Worm (Caenorhabditis elegans) whole organism, young adult: Measurements from ENCODE around the gene asb-1.

Source experiments
- B0035.1 ChIP-seq: sonication (generic microtip); optimal IDR thresholded peaks from 2 replicates; lab custom pipeline; 2016; ENCODE audit warnings: missing genetic modification characterization, mild to moderate bottlenecking, missing compliant biosample characterization, missing genotype, missing genetic modification reagents
- C17E4.6 ChIP-seq: fragments of 200-800 bp; sonication (Bioruptor generic); IDR thresholded peaks from 2 replicates; pipeline ENCODE4 v1.3.6; 2022; ENCODE audit warnings: missing genetic modification reagents, missing genetic modification characterization, missing compliant biosample characterization
- D2030.7 ChIP-seq: fragments of 200-800 bp; sonication (Bioruptor generic); IDR thresholded peaks from 2 replicates; pipeline ENCODE4 v1.3.6; 2022; ENCODE audit warnings: missing genetic modification reagents, missing genetic modification characterization, missing compliant biosample characterization
- F23B12.7 ChIP-seq: sonication (generic microtip); optimal IDR thresholded peaks from 2 replicates; lab custom pipeline; 2017; ENCODE audit warnings: missing genetic modification characterization, mild to moderate bottlenecking, missing compliant biosample characterization, antibody characterized with exemption, moderate library complexity; ENCODE audit not compliant: insufficient read depth
- F37B4.10 ChIP-seq: fragments of 200-800 bp; sonication (Bioruptor generic); IDR thresholded peaks from 2 replicates; pipeline ENCODE4 v1.3.6; 2022; ENCODE audit warnings: missing genetic modification characterization, missing compliant biosample characterization
- F39B2.1 ChIP-seq: fragments of 200-800 bp; sonication (Bioruptor generic); IDR thresholded peaks from 2 replicates; pipeline ENCODE4 v1.3.6; 2022; ENCODE audit warnings: missing genetic modification reagents, missing genetic modification characterization, missing compliant biosample characterization
- F57C9.4 ChIP-seq: sonication (generic microtip); optimal IDR thresholded peaks from 2 replicates; lab custom pipeline; 2017; ENCODE audit warnings: mild to moderate bottlenecking, missing genetic modification characterization, missing compliant biosample characterization
- K12H6.12 ChIP-seq: fragments of 200-800 bp; sonication (Bioruptor generic); optimal IDR thresholded peaks from 2 replicates; lab custom pipeline; 2018; ENCODE audit warnings: mild to moderate bottlenecking, missing genetic modification characterization, missing compliant biosample characterization
- T26A5.8 ChIP-seq: sonication (generic microtip); optimal IDR thresholded peaks from 2 replicates; lab custom pipeline; 2016; ENCODE audit warnings: missing genetic modification characterization, missing compliant biosample characterization
- Y53G8AR.9 ChIP-seq: fragments of 200-800 bp; sonication (Bioruptor generic); conservative IDR thresholded peaks from 2 replicates; pipeline ENCODE4 v1.3.6; 2022; ENCODE audit warnings: missing genetic modification reagents, missing genetic modification characterization, missing compliant biosample characterization
- Y67H2A.10 ChIP-seq: fragments of 200-800 bp; sonication (Bioruptor generic); conservative IDR thresholded peaks from 2 replicates; pipeline ENCODE4 v1.3.6; 2022; ENCODE audit warnings: missing genetic modification reagents, missing genetic modification characterization, missing compliant biosample characterization
- ama-1 ChIP-seq, 3 experiments: fragments of 150-350 bp in 1 of 3; sonication (generic microtip) in 2 of 3; optimal IDR thresholded peaks; 2 replicates each; lab custom pipeline; 2014 to 2018; ENCODE audit warnings: missing biosample characterization in 2 of 3, missing genetic modification characterization in 2 of 3, missing genetic modification reagents in 2 of 3
- aptf-3 ChIP-seq: fragments of 200-800 bp; sonication (Bioruptor generic); IDR thresholded peaks from 2 replicates; pipeline ENCODE4 v1.3.6; 2022; ENCODE audit warnings: missing genetic modification characterization, missing compliant biosample characterization
- athp-1 ChIP-seq: sonication (generic microtip); optimal IDR thresholded peaks from 2 replicates; lab custom pipeline; 2017; ENCODE audit warnings: mild to moderate bottlenecking, missing genetic modification characterization, missing compliant biosample characterization
- attf-5 ChIP-seq: fragments of 200-800 bp; sonication (Bioruptor generic); optimal IDR thresholded peaks from 2 replicates; lab custom pipeline; 2018; ENCODE audit warnings: mild to moderate bottlenecking, missing genetic modification characterization, missing compliant biosample characterization
- bed-2 ChIP-seq: fragments of 200-800 bp; sonication (Bioruptor generic); IDR thresholded peaks from 2 replicates; pipeline ENCODE4 v1.3.6; 2022; ENCODE audit warnings: missing genetic modification reagents, missing genetic modification characterization, missing compliant biosample characterization
- ceh-27 ChIP-seq: fragments of 200-800 bp; sonication (Bioruptor generic); optimal IDR thresholded peaks from 2 replicates; lab custom pipeline; 2018; ENCODE audit warnings: mild to moderate bottlenecking, missing genetic modification characterization, moderate library complexity, missing compliant biosample characterization
- ceh-79 ChIP-seq: sonication (generic microtip); optimal IDR thresholded peaks from 2 replicates; lab custom pipeline; 2017; ENCODE audit warnings: mild to moderate bottlenecking, missing genetic modification characterization, missing compliant biosample characterization
- ceh-91 ChIP-seq: fragments of 200-800 bp; sonication (Bioruptor generic); IDR thresholded peaks from 2 replicates; pipeline ENCODE4 v1.3.6; 2022; ENCODE audit warnings: missing genetic modification reagents, missing genetic modification characterization, missing compliant biosample characterization
- die-1 ChIP-seq: sonication (generic microtip); optimal IDR thresholded peaks from 2 replicates; lab custom pipeline; 2016; ENCODE audit warnings: missing genotype, mild to moderate bottlenecking, missing genetic modification characterization, missing compliant biosample characterization
- egl-44 ChIP-seq: fragments of 200-800 bp; sonication (Bioruptor generic); IDR thresholded peaks from 2 replicates; pipeline ENCODE4 v1.3.6; 2022; ENCODE audit warnings: missing genetic modification reagents, missing genetic modification characterization, missing compliant biosample characterization
- ekl-4 ChIP-seq: fragments of 200-800 bp; sonication (Bioruptor generic); IDR thresholded peaks from 2 replicates; pipeline ENCODE4 v1.3.6; 2022; ENCODE audit warnings: missing genetic modification reagents, missing genetic modification characterization, missing compliant biosample characterization
- ets-4 ChIP-seq: fragments of 200-800 bp; sonication (Bioruptor generic); optimal IDR thresholded peaks from 2 replicates; lab custom pipeline; 2018; ENCODE audit warnings: mild to moderate bottlenecking, missing genetic modification characterization, missing compliant biosample characterization
- hrde-1 ChIP-seq: sonication (generic microtip); optimal IDR thresholded peaks from 2 replicates; lab custom pipeline; 2016; ENCODE audit warnings: missing genetic modification characterization, mild to moderate bottlenecking, missing compliant biosample characterization, moderate library complexity, missing genotype, missing genetic modification reagents, borderline replicate concordance
- lag-1 ChIP-seq: fragments of 200-800 bp; sonication (Bioruptor generic); IDR thresholded peaks from 2 replicates; pipeline ENCODE4 v1.3.6; 2022; ENCODE audit warnings: missing genetic modification reagents, missing genetic modification characterization, missing compliant biosample characterization
- lsl-1 ChIP-seq: fragments of 200-800 bp; sonication (Bioruptor generic); optimal IDR thresholded peaks from 2 replicates; lab custom pipeline; 2018; ENCODE audit warnings: mild to moderate bottlenecking, missing genetic modification characterization, moderate library complexity, missing compliant biosample characterization
- lsy-27 ChIP-seq: sonication (generic microtip); optimal IDR thresholded peaks from 2 replicates; lab custom pipeline; 2017; ENCODE audit warnings: missing genetic modification characterization, mild to moderate bottlenecking, missing compliant biosample characterization, antibody characterized with exemption, missing genotype, borderline replicate concordance; ENCODE audit not compliant: insufficient read depth
- madf-6 ChIP-seq: fragments of 200-800 bp; sonication (Bioruptor generic); IDR thresholded peaks from 2 replicates; pipeline ENCODE4 v1.3.6; 2022; ENCODE audit warnings: missing genetic modification reagents, missing genetic modification characterization, missing compliant biosample characterization
- mcd-1 ChIP-seq: fragments of 200-800 bp; sonication (Bioruptor generic); IDR thresholded peaks from 2 replicates; pipeline ENCODE4 v1.3.6; 2022; ENCODE audit warnings: missing genetic modification reagents, missing genetic modification characterization, missing compliant biosample characterization
- mel-28 ChIP-seq: sonication (generic microtip); optimal IDR thresholded peaks from 2 replicates; lab custom pipeline; 2016; ENCODE audit warnings: borderline replicate concordance, mild to moderate bottlenecking, missing genetic modification characterization, missing compliant biosample characterization
- mes-4 ChIP-seq: sonication (generic microtip); optimal IDR thresholded peaks from 2 replicates; lab custom pipeline; 2016; ENCODE audit warnings: missing genotype, missing genetic modification characterization, missing compliant biosample characterization
- mxl-1 ChIP-seq: sonication (generic microtip); optimal IDR thresholded peaks from 2 replicates; lab custom pipeline; 2016; ENCODE audit warnings: missing genetic modification characterization, missing compliant biosample characterization
- nfyb-1 ChIP-seq: fragments of 200-800 bp; sonication (Bioruptor generic); IDR thresholded peaks from 2 replicates; pipeline ENCODE4 v1.3.6; 2022; ENCODE audit warnings: missing genetic modification reagents, missing genetic modification characterization, missing compliant biosample characterization
- nhr-80 ChIP-seq: sonication (generic microtip); optimal IDR thresholded peaks from 2 replicates; lab custom pipeline; 2016; ENCODE audit warnings: missing genetic modification characterization, missing compliant biosample characterization
- rcor-1 ChIP-seq: fragments of 200-800 bp; sonication (Bioruptor generic); IDR thresholded peaks from 2 replicates; pipeline ENCODE4 v1.3.6; 2022; ENCODE audit warnings: missing genetic modification reagents, missing genetic modification characterization, missing compliant biosample characterization
- rec-8 ChIP-seq, 2 experiments: sonication (generic microtip); optimal IDR thresholded peaks; 2 replicates each; lab custom pipeline; 2016; ENCODE audit warnings: mild to moderate bottlenecking in 2 of 2, missing genetic modification characterization in 2 of 2, missing genetic modification reagents in 2 of 2, missing genotype in 2 of 2, missing biosample characterization in 1 of 2, missing compliant biosample characterization in 1 of 2, moderate library complexity in 1 of 2
- sdz-38 ChIP-seq: sonication (generic microtip); optimal IDR thresholded peaks from 2 replicates; lab custom pipeline; 2016; ENCODE audit warnings: missing genotype, missing genetic modification characterization, missing compliant biosample characterization
- snpc-1.1 ChIP-seq: sonication (generic microtip); optimal IDR thresholded peaks from 2 replicates; lab custom pipeline; 2017; ENCODE audit warnings: missing genetic modification characterization, mild to moderate bottlenecking, missing compliant biosample characterization, antibody characterized with exemption, moderate library complexity, missing genotype, missing genetic modification reagents; ENCODE audit not compliant: insufficient read depth
- snpc-4 ChIP-seq, 5 experiments: fragments of 150-350 bp in 1 of 5; sonication (generic microtip) in 4 of 5; optimal IDR thresholded peaks; 2 replicates each; lab custom pipeline; 2014 to 2018; ENCODE audit warnings: missing genetic modification characterization in 5 of 5, missing biosample characterization in 3 of 5, antibody characterized with exemption in 2 of 5, mild to moderate bottlenecking in 2 of 5, missing compliant biosample characterization in 2 of 5, missing genotype in 2 of 5, moderate library complexity in 2 of 5, missing genetic modification reagents in 1 of 5
- sptf-2 ChIP-seq: fragments of 200-800 bp; sonication (Bioruptor generic); optimal IDR thresholded peaks from 2 replicates; lab custom pipeline; 2018; ENCODE audit warnings: mild to moderate bottlenecking, missing genetic modification characterization, missing compliant biosample characterization
- tbp1 ChIP-seq: fragments of 200-800 bp; sonication (Bioruptor generic); optimal IDR thresholded peaks from 2 replicates; lab custom pipeline; 2018; ENCODE audit warnings: mild to moderate bottlenecking, missing genetic modification characterization, missing compliant biosample characterization
- tlf-1 ChIP-seq: fragments of 200-800 bp; sonication (Bioruptor generic); optimal IDR thresholded peaks from 2 replicates; lab custom pipeline; 2018; ENCODE audit warnings: mild to moderate bottlenecking, missing genetic modification characterization, missing compliant biosample characterization
- unc-130 ChIP-seq: sonication (generic microtip); optimal IDR thresholded peaks from 2 replicates; lab custom pipeline; 2016; ENCODE audit warnings: missing genetic modification reagents, missing genetic modification characterization, missing compliant biosample characterization
- xnd-1 ChIP-seq: sonication (generic microtip); optimal IDR thresholded peaks from 2 replicates; lab custom pipeline; 2016; ENCODE audit warnings: missing genotype, missing genetic modification reagents, missing genetic modification characterization, missing compliant biosample characterization
- ztf-18 ChIP-seq: sonication (generic microtip); optimal IDR thresholded peaks from 2 replicates; lab custom pipeline; 2016; ENCODE audit warnings: missing genotype, mild to moderate bottlenecking, missing genetic modification characterization, missing compliant biosample characterization
- ztf-22 ChIP-seq: fragments of 200-800 bp; sonication (Bioruptor generic); optimal IDR thresholded peaks from 2 replicates; lab custom pipeline; 2018; ENCODE audit warnings: mild to moderate bottlenecking, missing genetic modification characterization, moderate library complexity, missing compliant biosample characterization
- ztf-25 ChIP-seq: fragments of 200-800 bp; sonication (Bioruptor generic); IDR thresholded peaks from 2 replicates; pipeline ENCODE4 v1.3.6; 2022; ENCODE audit warnings: missing genetic modification reagents, missing genetic modification characterization, missing compliant biosample characterization

The asb-1 gene

DNA sequence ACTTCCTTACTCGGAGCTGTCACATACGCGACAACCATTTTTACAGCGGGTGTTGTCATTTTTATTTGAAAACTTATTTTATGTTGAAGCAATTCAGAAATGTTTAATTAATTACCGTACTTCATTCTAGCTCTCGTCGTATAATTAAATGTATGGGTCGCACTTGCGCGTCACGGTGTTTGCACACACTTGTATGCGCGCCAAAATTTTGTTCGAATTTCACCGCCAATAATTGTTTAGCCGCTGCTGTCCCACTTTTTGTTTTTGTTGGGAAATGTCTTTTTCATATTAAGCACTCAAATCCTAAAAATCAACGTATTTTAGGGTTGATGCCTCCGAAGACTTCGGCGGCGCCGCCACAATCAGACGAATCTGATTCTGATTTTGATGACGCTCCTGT, 8.4 kb downstream of the asb-1 start, which contains the start of the genes F35G12.7 and smc-4 (continued):
- peak; percentile 66 for TF ChIP-seq ekl-4 (GFP tag; lab: Robert Waterston, UW)
- TF ChIP-seq ztf-18 (tag; lab: Kevin White, UChicago): peak; percentile 19
- peak; percentile 63 for TF ChIP-seq xnd-1
- TF ChIP-seq lsy-27 (tag; lab: Kevin White, UChicago): no peak
- no peak for TF ChIP-seq mes-4
- TF ChIP-seq nfyb-1: peak; percentile 67
- TF ChIP-seq hrde-1: no peak
- no peak for TF ChIP-seq F39B2.1 (GFP tag; lab: Robert Waterston, UW)
- no peak for TF ChIP-seq ztf-22
- TF ChIP-seq mxl-1 (tag; lab: Kevin White, UChicago): no peak
- TF ChIP-seq rcor-1 (GFP tag; lab: Robert Waterston, UW): peak; percentile 40; the same call in 1 of the 2 replicates
- TF ChIP-seq T26A5.8: no peak
- peak; percentile 21 for TF ChIP-seq snpc-1.1 (tag; lab: Kevin White, UChicago)
- no peak for TF ChIP-seq nhr-80 (tag; lab: Kevin White, UChicago)
- TF ChIP-seq lsl-1 (GFP tag; lab: Kevin White, UChicago): peak; percentile 69
- no peak for TF ChIP-seq egl-44 (GFP tag; lab: Robert Waterston, UW)
- peak; percentile 30 for TF ChIP-seq tbp1
- no peak for TF ChIP-seq ama-1 (optimal IDR thresholded peaks at IDR 0.05; lab: Kevin White, UChicago)
- no peak for TF ChIP-seq ama-1 (GFP tag; optimal IDR thresholded peaks at IDR 0.05; lab: Kevin White, UChicago)
- TF ChIP-seq sdz-38 (tag; lab: Kevin White, UChicago): no peak
- no peak for TF ChIP-seq aptf-3 (GFP tag; lab: Robert Waterston, UW)
- TF ChIP-seq lag-1: no peak
- no peak for TF ChIP-seq K12H6.12
- TF ChIP-seq snpc-4 (GFP tag; optimal IDR thresholded peaks at IDR 0.05; lab: Kevin White, UChicago): no peak
- peak in 2 of 4 experiments; percentile 7 to 23 for TF ChIP-seq snpc-4 (tag; optimal IDR thresholded peaks at IDR 0.05; lab: Kevin White, UChicago)
- TF ChIP-seq attf-5 (GFP tag; lab: Kevin White, UChicago): peak; percentile 21
- peak; percentile 27 for TF ChIP-seq ceh-27 (GFP tag; lab: Kevin White, UChicago)
- TF ChIP-seq rec-8 (tag; optimal IDR thresholded peaks at IDR 0.05; lab: Kevin White, UChicago): no peak
- TF ChIP-seq Y67H2A.10: no peak
- 0 out of 2 replicates have a peak, but pooled peaks have one; percentile 15 for TF ChIP-seq F37B4.10 (GFP tag; lab: Robert Waterston, UW)
- TF ChIP-seq Y53G8AR.9 (GFP tag; lab: Robert Waterston, UW): peak; percentile 68; the same call in 1 of the 2 replicates
- no peak for TF ChIP-seq B0035.1
- peak; percentile 51; the same call in 1 of the 2 replicates for TF ChIP-seq C17E4.6 (GFP tag; lab: Robert Waterston, UW)
- no peak for TF ChIP-seq F23B12.7
- no peak for TF ChIP-seq F57C9.4 (tag; lab: Kevin White, UChicago)
- TF ChIP-seq ceh-91 (GFP tag; lab: Robert Waterston, UW): peak; percentile 73
- TF ChIP-seq die-1 (tag; lab: Kevin White, UChicago): peak; percentile 24
- TF ChIP-seq ztf-25 (GFP tag; lab: Robert Waterston, UW): 0 out of 2 replicates have a peak, but pooled peaks have one; percentile 28
- TF ChIP-seq ceh-79 (tag; lab: Kevin White, UChicago): no peak
- peak; percentile 55; the same call in 1 of the 2 replicates for TF ChIP-seq mcd-1 (GFP tag; lab: Robert Waterston, UW)
- TF ChIP-seq ets-4 (GFP tag; lab: Kevin White, UChicago): no peak
- no peak for TF ChIP-seq mel-28
- TF ChIP-seq sptf-2 (GFP tag; lab: Kevin White, UChicago): no peak
- peak; percentile 96 for TF ChIP-seq madf-6 (GFP tag; lab: Robert Waterston, UW)
- TF ChIP-seq tlf-1: peak; percentile 62
- TF ChIP-seq D2030.7 (GFP tag; lab: Robert Waterston, UW): peak; percentile 76
- no peak for TF ChIP-seq unc-130 (GFP tag; lab: Kevin White, UChicago)
- TF ChIP-seq bed-2: no peak
- TF ChIP-seq athp-1 (tag; lab: Kevin White, UChicago): no peak
